Worm (Caenorhabditis elegans) whole organism, L3 larva: ENCODE data around the gene xpb-1.

ENCODE experiments used
- ZK546.5 ChIP-seq: sonication (generic microtip); optimal IDR thresholded peaks from 2 replicates; lab custom pipeline; 2017; ENCODE audit warnings: missing biosample characterization, missing genetic modification characterization
- aly-2 ChIP-seq: fragments of 150-350 bp; optimal IDR thresholded peaks from 2 replicates; lab custom pipeline; 2014; ENCODE audit warnings: missing biosample characterization, missing genetic modification characterization
- ama-1 ChIP-seq: fragments of 150-350 bp; optimal IDR thresholded peaks from 2 replicates; lab custom pipeline; 2018
- ceh-28 ChIP-seq: fragments of 150-350 bp; optimal IDR thresholded peaks from 2 replicates; lab custom pipeline; 2014; ENCODE audit warnings: missing biosample characterization, missing genetic modification reagents, missing genetic modification characterization
- ceh-82 ChIP-seq: fragments of 150-350 bp; optimal IDR thresholded peaks from 2 replicates; lab custom pipeline; 2014; ENCODE audit warnings: missing biosample characterization, missing genetic modification characterization
- ceh-9 ChIP-seq: sonication (generic microtip); optimal IDR thresholded peaks from 2 replicates; lab custom pipeline; 2018; ENCODE audit warnings: missing biosample characterization, missing genetic modification characterization
- daf-12 ChIP-seq: fragments of 150-350 bp; optimal IDR thresholded peaks from 2 replicates; lab custom pipeline; 2014; ENCODE audit warnings: missing biosample characterization, missing genetic modification reagents, missing genetic modification characterization
- egl-27 ChIP-seq: sonication (generic microtip); optimal IDR thresholded peaks from 4 replicates; lab custom pipeline; 2017; ENCODE audit warnings: missing biosample characterization, missing genetic modification reagents, missing genetic modification characterization
- elt-2 ChIP-seq: sonication (generic microtip); optimal IDR thresholded peaks from 2 replicates; lab custom pipeline; 2016; ENCODE audit warnings: missing genetic modification reagents, mild to moderate bottlenecking, missing genetic modification characterization, missing compliant biosample characterization
- elt-3 ChIP-seq, 3 experiments: fragments of 150-350 bp in 1 of 3; sonication (generic microtip) in 2 of 3; optimal IDR thresholded peaks; 2 replicates in 2 of 3; 4 replicates in 1 of 3; lab custom pipeline; 2014 to 2017; ENCODE audit warnings: missing biosample characterization in 3 of 3, missing genetic modification characterization in 3 of 3
- eor-1 ChIP-seq, 2 experiments: fragments of 150-350 bp; optimal IDR thresholded peaks; 2 replicates each; lab custom pipeline; 2014 to 2018; ENCODE audit warnings: missing biosample characterization in 2 of 2, missing genetic modification characterization in 2 of 2
- fkh-10 ChIP-seq: sonication (generic microtip); optimal IDR thresholded peaks from 2 replicates; lab custom pipeline; 2017; ENCODE audit warnings: missing biosample characterization, missing genetic modification reagents, missing genetic modification characterization
- fkh-2 ChIP-seq: fragments of 150-350 bp; optimal IDR thresholded peaks from 2 replicates; lab custom pipeline; 2014; ENCODE audit warnings: missing biosample characterization, missing genetic modification reagents, missing genetic modification characterization
- jun-1 ChIP-seq: fragments of 150-350 bp; optimal IDR thresholded peaks from 2 replicates; lab custom pipeline; 2014; ENCODE audit warnings: missing biosample characterization, missing genetic modification reagents, missing genetic modification characterization
- lin-15B ChIP-seq: fragments of 150-350 bp; optimal IDR thresholded peaks from 2 replicates; lab custom pipeline; 2014; ENCODE audit warnings: missing biosample characterization, missing genetic modification characterization
- lin-39 ChIP-seq: fragments of 150-350 bp; optimal IDR thresholded peaks from 2 replicates; lab custom pipeline; 2018; ENCODE audit warnings: missing biosample characterization, missing genetic modification reagents, missing genetic modification characterization
- lsy-12 ChIP-seq: sonication (generic microtip); optimal IDR thresholded peaks from 2 replicates; lab custom pipeline; 2016; ENCODE audit warnings: mild to moderate bottlenecking, missing genetic modification characterization, missing compliant biosample characterization
- nfya-1 ChIP-seq: sonication (generic microtip); optimal IDR thresholded peaks from 2 replicates; lab custom pipeline; 2017; ENCODE audit warnings: missing genetic modification characterization, mild to moderate bottlenecking, missing compliant biosample characterization, antibody characterized with exemption, moderate library complexity; ENCODE audit not compliant: insufficient read depth
- nhr-11 ChIP-seq: fragments of 150-350 bp; optimal IDR thresholded peaks from 2 replicates; lab custom pipeline; 2014; ENCODE audit warnings: missing biosample characterization, missing genetic modification characterization
- nhr-23 ChIP-seq: fragments of 150-350 bp; optimal IDR thresholded peaks from 2 replicates; lab custom pipeline; 2014; ENCODE audit warnings: missing biosample characterization, missing genetic modification reagents, missing genetic modification characterization
- nhr-237 ChIP-seq: fragments of 150-350 bp; optimal IDR thresholded peaks from 2 replicates; lab custom pipeline; 2014; ENCODE audit warnings: missing biosample characterization, missing genetic modification characterization
- nhr-25 ChIP-seq: sonication (generic microtip); optimal IDR thresholded peaks from 2 replicates; lab custom pipeline; 2017; ENCODE audit warnings: missing biosample characterization, missing genetic modification characterization
- nhr-28 ChIP-seq: fragments of 150-350 bp; optimal IDR thresholded peaks from 2 replicates; lab custom pipeline; 2014; ENCODE audit warnings: missing biosample characterization, missing genetic modification characterization
- nhr-43 ChIP-seq: sonication (generic microtip); optimal IDR thresholded peaks from 2 replicates; lab custom pipeline; 2016; ENCODE audit warnings: mild to moderate bottlenecking, missing genetic modification characterization, missing compliant biosample characterization; ENCODE audit not compliant: poor library complexity, severe bottlenecking
- nhr-67 ChIP-seq: fragments of 150-350 bp; optimal IDR thresholded peaks from 2 replicates; lab custom pipeline; 2014; ENCODE audit warnings: missing biosample characterization, missing genetic modification characterization
- nhr-76 ChIP-seq: fragments of 150-350 bp; sonication (generic microtip); optimal IDR thresholded peaks from 5 replicates; lab custom pipeline; 2014; ENCODE audit warnings: missing biosample characterization, missing genetic modification characterization
- nhr-77 ChIP-seq: fragments of 150-350 bp; optimal IDR thresholded peaks from 2 replicates; lab custom pipeline; 2014; ENCODE audit warnings: missing biosample characterization, missing genetic modification characterization
- pqm-1 ChIP-seq: fragments of 150-350 bp; optimal IDR thresholded peaks from 2 replicates; lab custom pipeline; 2017; ENCODE audit warnings: missing biosample characterization, missing genetic modification characterization, inconsistent platforms
- skn-1 ChIP-seq: fragments of 150-350 bp; optimal IDR thresholded peaks from 2 replicates; lab custom pipeline; 2014; ENCODE audit warnings: missing biosample characterization, missing genetic modification characterization
- snpc-4 ChIP-seq: fragments of 150-350 bp; optimal IDR thresholded peaks from 2 replicates; lab custom pipeline; 2014; ENCODE audit warnings: missing biosample characterization, missing genetic modification characterization
- tbx-2 ChIP-seq: sonication (generic microtip); optimal IDR thresholded peaks from 2 replicates; lab custom pipeline; 2016; ENCODE audit warnings: mild to moderate bottlenecking, missing genetic modification characterization, missing compliant biosample characterization
- unc-39 ChIP-seq: sonication (generic microtip); optimal IDR thresholded peaks from 4 replicates; lab custom pipeline; 2017; ENCODE audit warnings: missing biosample characterization, missing genetic modification characterization

xpb-1 gene

DNA sequence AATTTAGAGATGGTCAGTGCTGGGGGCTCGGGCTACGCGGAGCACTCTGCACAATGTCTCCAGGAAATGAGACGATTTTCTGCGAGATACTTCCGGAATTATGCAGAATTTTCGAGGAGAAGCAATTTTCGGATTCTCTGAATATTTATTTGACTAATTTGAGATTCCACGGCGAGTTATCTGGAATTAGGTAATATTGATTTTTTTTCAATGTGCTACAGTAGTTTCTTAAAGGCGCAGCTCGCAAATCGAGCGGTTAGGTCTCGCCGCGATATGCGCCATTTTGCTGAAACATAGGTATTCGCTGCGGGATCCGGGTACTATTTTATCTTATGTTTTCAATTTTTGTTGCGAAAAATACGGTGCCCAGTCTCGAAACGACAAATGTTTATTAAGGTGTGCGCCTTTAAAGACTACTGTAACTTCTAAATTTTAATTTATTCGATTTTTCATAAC, 8.2 kb downstream of the xpb-1 start, which contains the start of gene nrps-1:
Gene nrps-1, plus strand, starts transcription at position 51 of the 456 bp plus-strand sequence.
- no peak for TF ChIP-seq skn-1 (tag; lab: Kevin White, UChicago)
- TF ChIP-seq nhr-76 (tag; lab: Kevin White, UChicago), result no peak
- no peak for TF ChIP-seq nhr-25
- TF ChIP-seq aly-2 (tag; lab: Kevin White, UChicago), result no peak
- TF ChIP-seq ceh-82 (tag; lab: Kevin White, UChicago), result no peak
- TF ChIP-seq elt-3 (tag; optimal IDR thresholded peaks at IDR 0.05; lab: Kevin White, UChicago), result no peak
- no peak for TF ChIP-seq egl-27
- TF ChIP-seq nhr-67 (tag; lab: Kevin White, UChicago), result no peak
- no peak for TF ChIP-seq lin-15B (tag; lab: Kevin White, UChicago)
- no peak for TF ChIP-seq ceh-28 (tag; lab: Kevin White, UChicago)
- no peak for TF ChIP-seq nfya-1
- TF ChIP-seq nhr-237 (tag; lab: Kevin White, UChicago), result no peak
- TF ChIP-seq daf-12 (tag; lab: Kevin White, UChicago), result no peak
- TF ChIP-seq unc-39, result no peak
- TF ChIP-seq ceh-9, result no peak
- no peak for TF ChIP-seq fkh-10 (GFP tag; lab: Kevin White, UChicago)
- TF ChIP-seq nhr-43, result no peak
- no peak for TF ChIP-seq eor-1 (tag; optimal IDR thresholded peaks at IDR 0.05; lab: Kevin White, UChicago)
- TF ChIP-seq ZK546.5, result no peak
- no peak for TF ChIP-seq nhr-28 (tag; lab: Kevin White, UChicago)

DNA sequence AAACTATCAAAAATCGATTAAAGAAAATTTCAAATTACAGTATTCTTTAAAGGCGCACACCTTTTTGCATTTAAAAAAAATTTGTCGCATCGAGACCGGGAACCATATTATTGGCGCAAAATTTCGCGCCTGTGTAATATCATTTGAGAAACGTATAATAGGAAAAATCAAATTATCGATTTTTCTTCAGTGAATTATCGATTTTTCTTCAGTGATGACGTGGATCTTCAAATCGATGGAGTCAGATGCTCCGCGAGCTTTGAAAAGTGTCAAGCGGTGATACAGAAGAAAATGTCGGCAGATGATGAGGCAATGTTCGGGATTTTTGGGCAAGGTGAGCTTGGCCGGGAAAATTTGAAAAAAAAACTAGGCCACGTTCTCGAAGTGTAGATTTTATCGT, 9.0 kb downstream of the xpb-1 start:
- TF ChIP-seq ceh-82 (tag; lab: Kevin White, UChicago) (no peak), fkh-2 (no peak), egl-27 (no peak), nhr-43 (no peak), lsy-12 (tag; lab: Kevin White, UChicago) (no peak)

DNA sequence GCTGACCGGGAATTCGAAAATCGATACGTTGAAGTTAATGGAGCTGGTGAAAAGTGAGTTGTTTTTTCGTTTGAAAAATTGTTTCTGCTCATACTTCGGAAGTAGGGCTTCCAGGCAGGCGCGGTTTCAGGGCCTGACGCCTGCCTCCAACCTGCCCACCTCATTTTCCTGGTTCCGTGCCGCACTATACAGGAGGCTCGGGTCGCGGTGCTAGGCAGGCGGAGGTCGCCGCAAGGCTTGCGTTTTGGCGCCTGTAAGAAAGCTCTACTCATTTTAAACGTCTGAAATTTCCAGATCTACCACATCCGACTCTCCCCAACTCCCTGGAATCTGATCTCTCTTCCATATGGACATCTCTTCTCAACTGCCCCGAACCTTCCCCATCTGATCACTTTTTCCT, 18.5 kb downstream of the xpb-1 start:
- TF ChIP-seq eor-1 (tag; optimal IDR thresholded peaks at IDR 0.05; lab: Kevin White, UChicago) (no peak), snpc-4 (tag; lab: Kevin White, UChicago) (no peak), ama-1 (no peak), nhr-11 (no peak), lin-15B (tag; lab: Kevin White, UChicago) (no peak)

DNA sequence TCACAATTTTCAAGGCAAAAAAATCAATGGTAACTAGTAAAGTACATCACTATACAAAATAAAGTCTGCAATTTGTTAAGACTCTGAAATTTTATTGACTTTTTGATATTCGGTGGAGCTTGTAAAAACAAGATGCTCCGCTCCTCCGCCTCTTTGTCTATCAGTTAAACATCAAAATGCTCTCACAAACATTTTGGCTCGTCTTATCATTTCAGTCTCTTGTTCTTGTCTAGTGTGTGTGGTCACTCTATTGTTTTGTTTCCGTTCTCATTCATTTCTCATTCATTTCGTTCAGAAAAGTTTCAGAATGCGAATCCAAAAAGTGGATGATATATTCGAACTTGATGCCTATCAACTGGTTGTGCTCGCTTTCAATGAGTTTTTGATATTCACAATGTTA, 21.6 kb downstream of the xpb-1 start, which contains the start of gene Y66D12A.13:
Gene Y66D12A.13, plus strand, starts transcription at position 301 of the 400 bp plus-strand sequence.
- TF ChIP-seq nhr-77 (tag; lab: Kevin White, UChicago) (no peak), elt-2 (tag; lab: Kevin White, UChicago) (peak; percentile 23), lin-15B (tag; lab: Kevin White, UChicago) (no peak), ceh-82 (tag; lab: Kevin White, UChicago) (no peak), tbx-2 (no peak)

DNA sequence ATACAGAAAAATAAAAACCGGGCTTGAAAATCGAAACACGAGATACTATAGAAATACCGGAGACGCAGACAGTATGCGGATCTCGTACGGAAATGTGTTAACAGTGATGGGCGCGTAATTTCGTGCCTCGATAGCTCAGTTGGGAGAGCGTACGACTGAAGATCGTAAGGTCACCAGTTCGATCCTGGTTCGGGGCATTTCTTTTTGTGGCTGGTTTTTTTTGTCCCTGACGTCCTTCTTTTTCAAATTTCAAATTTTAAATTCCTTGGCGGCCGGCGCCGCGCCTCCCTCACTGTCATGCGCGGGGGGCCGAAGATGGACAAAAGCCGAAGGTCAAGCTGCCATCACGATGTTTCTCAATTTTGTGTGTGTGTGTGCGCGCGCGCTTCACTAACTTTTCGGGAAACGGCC, 28.2 kb downstream of the xpb-1 start:
- TF ChIP-seq pqm-1 (tag; lab: Kevin White, UChicago) (no peak), nhr-25 (peak; percentile 71), nfya-1 (peak; percentile 20), ZK546.5 (no peak), elt-2 (tag; lab: Kevin White, UChicago) (peak; percentile 1), egl-27 (no peak)
- TF ChIP-seq, all 47 proteins: peak for 3

DNA sequence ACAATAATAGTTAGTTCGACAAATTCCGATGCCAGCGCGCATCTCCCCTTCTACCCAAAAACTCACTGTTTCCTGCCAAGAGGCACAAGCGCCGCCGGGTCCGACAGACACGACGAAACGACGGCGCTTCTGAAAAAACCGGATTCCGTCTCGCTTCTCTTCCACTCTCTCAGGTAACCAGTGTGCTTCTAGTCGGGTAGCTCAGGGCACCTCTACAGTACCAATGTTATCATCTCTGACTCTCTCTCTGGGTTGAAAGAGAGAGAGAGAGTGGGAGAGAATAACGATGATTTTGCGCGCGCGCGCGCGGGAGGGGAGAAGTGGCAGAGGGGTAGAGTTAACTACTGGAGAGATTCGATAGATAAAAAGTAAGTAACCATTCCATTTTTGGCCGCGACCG, 30.4 kb downstream of the xpb-1 start:
- TF ChIP-seq lsy-12 (tag; lab: Kevin White, UChicago) (no peak), nhr-25 (peak; percentile 55), jun-1 (tag; lab: Kevin White, UChicago) (no peak), lin-39 (tag; lab: Kevin White, UChicago) (peak; percentile 32), nhr-23 (tag; lab: Kevin White, UChicago) (peak; percentile 8), nhr-11 (no peak), elt-2 (tag; lab: Kevin White, UChicago) (no peak)
